Worm (Caenorhabditis elegans) whole organism, L1 larva: ENCODE measurements around the gene sri-29.
A peak's percentile ranks its signal among the peaks of the same experiment; 100 is the strongest.

ENCODE experiments used
- F16B12.6 ChIP-seq: fragments of 150-350 bp; optimal IDR thresholded peaks from 2 replicates; lab custom pipeline; 2014; ENCODE audit warnings: missing biosample characterization, missing genetic modification characterization
- Y116A8C.19 ChIP-seq: sonication (generic microtip); optimal IDR thresholded peaks from 2 replicates; lab custom pipeline; 2016; ENCODE audit warnings: missing compliant biosample characterization, missing genetic modification characterization, borderline replicate concordance
- alr-1 ChIP-seq: fragments of 200-800 bp; sonication (Bioruptor generic); optimal IDR thresholded peaks from 2 replicates; lab custom pipeline; 2018; ENCODE audit warnings: borderline replicate concordance, mild to moderate bottlenecking, missing genetic modification characterization, missing compliant biosample characterization
- aly-2 ChIP-seq: fragments of 150-350 bp; optimal IDR thresholded peaks from 2 replicates; lab custom pipeline; 2014; ENCODE audit warnings: missing biosample characterization, missing genetic modification characterization
- ama-1 ChIP-seq: fragments of 150-350 bp; optimal IDR thresholded peaks from 2 replicates; lab custom pipeline; 2014
- ceh-8 ChIP-seq: fragments of 200-800 bp; sonication (Bioruptor generic); optimal IDR thresholded peaks from 2 replicates; lab custom pipeline; 2018; ENCODE audit warnings: mild to moderate bottlenecking, missing genetic modification characterization, moderate library complexity, missing compliant biosample characterization
- ceh-88 ChIP-seq: fragments of 200-800 bp; sonication (Bioruptor generic); IDR thresholded peaks from 2 replicates; pipeline ENCODE4 v1.3.6; 2022; ENCODE audit warnings: missing genetic modification characterization, missing compliant biosample characterization
- ceh-90 ChIP-seq: sonication (generic microtip); optimal IDR thresholded peaks from 2 replicates; lab custom pipeline; 2016; ENCODE audit warnings: missing genetic modification characterization, missing compliant biosample characterization
- ces-1 ChIP-seq: fragments of 150-350 bp; optimal IDR thresholded peaks from 2 replicates; lab custom pipeline; 2014; ENCODE audit warnings: missing biosample characterization, missing genetic modification reagents, missing genetic modification characterization
- dpl-1 ChIP-seq, 3 experiments: fragments of 150-350 bp in 2 of 3; sonication (generic microtip) in 1 of 3; optimal IDR thresholded peaks; 2 replicates each; lab custom pipeline; 2014 to 2017; ENCODE audit warnings: missing biosample characterization in 3 of 3, missing genetic modification characterization in 3 of 3, missing genetic modification reagents in 3 of 3
- dsc-1 ChIP-seq: sonication (generic microtip); optimal IDR thresholded peaks from 2 replicates; lab custom pipeline; 2016; ENCODE audit warnings: mild to moderate bottlenecking, missing genetic modification characterization, missing compliant biosample characterization
- efl-1 ChIP-seq, 4 experiments: fragments of 150-350 bp; optimal IDR thresholded peaks in 3 of 4; peaks in 1 of 4; 1 replicate in 1 of 4; 2 replicates in 3 of 4; lab custom pipeline; 2014; ENCODE audit warnings: missing biosample characterization in 2 of 4, missing genetic modification characterization in 2 of 4, missing genetic modification reagents in 2 of 4
- efl-3 ChIP-seq: fragments of 200-800 bp; sonication (Bioruptor generic); optimal IDR thresholded peaks from 2 replicates; lab custom pipeline; 2018; ENCODE audit warnings: mild to moderate bottlenecking, missing genetic modification characterization, missing compliant biosample characterization
- ets-5 ChIP-seq: fragments of 200-800 bp; sonication (Bioruptor generic); IDR thresholded peaks from 2 replicates; pipeline ENCODE4 v1.3.6; 2022; ENCODE audit warnings: missing genetic modification characterization, missing compliant biosample characterization
- isw-1 ChIP-seq: fragments of 200-800 bp; sonication (Bioruptor generic); IDR thresholded peaks from 2 replicates; pipeline ENCODE4 v1.3.6; 2022; ENCODE audit warnings: missing genetic modification characterization, missing compliant biosample characterization
- lin-13 ChIP-seq: fragments of 150-350 bp; optimal IDR thresholded peaks from 2 replicates; lab custom pipeline; 2014; ENCODE audit warnings: missing biosample characterization, missing genetic modification reagents, missing genetic modification characterization
- lin-14 ChIP-seq: fragments of 200-800 bp; sonication (Bioruptor generic); optimal IDR thresholded peaks from 2 replicates; lab custom pipeline; 2018; ENCODE audit warnings: mild to moderate bottlenecking, missing genetic modification characterization, moderate library complexity, missing compliant biosample characterization
- lin-35 ChIP-seq, 2 experiments: fragments of 150-350 bp; optimal IDR thresholded peaks; 2 replicates each; lab custom pipeline; 2014; ENCODE audit warnings: missing biosample characterization in 2 of 2, missing genetic modification characterization in 2 of 2, missing genetic modification reagents in 2 of 2
- lsy-2 ChIP-seq, 2 experiments: fragments of 150-350 bp; optimal IDR thresholded peaks; 2 replicates each; lab custom pipeline; 2014; ENCODE audit warnings: missing biosample characterization in 2 of 2, missing genetic modification characterization in 2 of 2
- mef-2 ChIP-seq: fragments of 150-350 bp; optimal IDR thresholded peaks from 2 replicates; lab custom pipeline; 2014; ENCODE audit warnings: missing biosample characterization, missing genetic modification characterization
- nhr-12 ChIP-seq: sonication (generic microtip); optimal IDR thresholded peaks from 2 replicates; lab custom pipeline; 2017; ENCODE audit warnings: missing biosample characterization, missing genetic modification characterization
- nhr-28 ChIP-seq: fragments of 150-350 bp; optimal IDR thresholded peaks from 2 replicates; lab custom pipeline; 2014; ENCODE audit warnings: missing biosample characterization, missing genetic modification characterization
- nhr-47 ChIP-seq: sonication (generic microtip); optimal IDR thresholded peaks from 2 replicates; lab custom pipeline; 2016; ENCODE audit warnings: mild to moderate bottlenecking, missing genetic modification characterization, moderate library complexity, missing compliant biosample characterization
- nhr-76 ChIP-seq: sonication (generic microtip); optimal IDR thresholded peaks from 2 replicates; lab custom pipeline; 2017; ENCODE audit warnings: missing biosample characterization, missing genetic modification characterization
- nhr-85 ChIP-seq: sonication (generic microtip); peaks from one replicate; lab custom pipeline; 2016; ENCODE audit warnings: missing genetic modification characterization, inconsistent platforms, missing compliant biosample characterization
- nhr-90 ChIP-seq: sonication (generic microtip); optimal IDR thresholded peaks from 2 replicates; lab custom pipeline; 2016; ENCODE audit warnings: mild to moderate bottlenecking, missing genetic modification characterization, missing compliant biosample characterization; ENCODE audit not compliant: poor library complexity
- pax-3 ChIP-seq: fragments of 200-800 bp; sonication (Bioruptor generic); optimal IDR thresholded peaks from 2 replicates; lab custom pipeline; 2018; ENCODE audit warnings: mild to moderate bottlenecking, missing genetic modification characterization, moderate library complexity, missing compliant biosample characterization
- rnt-1 ChIP-seq: sonication (generic microtip); optimal IDR thresholded peaks from 2 replicates; lab custom pipeline; 2016; ENCODE audit warnings: mild to moderate bottlenecking, missing genetic modification characterization, moderate library complexity, missing compliant biosample characterization
- snu-23 ChIP-seq: sonication (generic microtip); optimal IDR thresholded peaks from 2 replicates; lab custom pipeline; 2016; ENCODE audit warnings: missing genetic modification characterization, missing compliant biosample characterization
- sup-37 ChIP-seq: fragments of 200-800 bp; sonication (Bioruptor generic); optimal IDR thresholded peaks from 2 replicates; lab custom pipeline; 2018; ENCODE audit warnings: mild to moderate bottlenecking, missing genetic modification characterization, missing compliant biosample characterization
- swsn-7 ChIP-seq: sonication (generic microtip); optimal IDR thresholded peaks from 2 replicates; lab custom pipeline; 2016; ENCODE audit warnings: missing genetic modification characterization, missing compliant biosample characterization
- tbx-2 ChIP-seq: sonication (generic microtip); optimal IDR thresholded peaks from 2 replicates; lab custom pipeline; 2016; ENCODE audit warnings: missing genetic modification characterization, missing compliant biosample characterization
- unc-30 ChIP-seq: sonication (generic microtip); optimal IDR thresholded peaks from 2 replicates; lab custom pipeline; 2017; ENCODE audit warnings: missing biosample characterization, missing genetic modification characterization
- unc-62 ChIP-seq: fragments of 150-350 bp; optimal IDR thresholded peaks from 2 replicates; lab custom pipeline; 2014; ENCODE audit warnings: missing biosample characterization, missing genetic modification reagents, missing genetic modification characterization
- unc-86 ChIP-seq: sonication (generic microtip); optimal IDR thresholded peaks from 2 replicates; lab custom pipeline; 2016; ENCODE audit warnings: missing genetic modification characterization, missing compliant biosample characterization
- unc-98 ChIP-seq: fragments of 200-800 bp; sonication (Bioruptor generic); IDR thresholded peaks from 2 replicates; pipeline ENCODE4 v1.3.6; 2022; ENCODE audit warnings: missing genetic modification characterization, missing compliant biosample characterization
- vab-15 ChIP-seq: sonication (generic microtip); optimal IDR thresholded peaks from 2 replicates; lab custom pipeline; 2017; ENCODE audit warnings: missing genotype, mild to moderate bottlenecking, missing genetic modification characterization, missing compliant biosample characterization
- xbp-1 ChIP-seq: sonication (generic microtip); optimal IDR thresholded peaks from 2 replicates; lab custom pipeline; 2016; ENCODE audit warnings: missing genetic modification characterization, missing compliant biosample characterization
- zag-1 ChIP-seq: fragments of 150-350 bp; optimal IDR thresholded peaks from 2 replicates; lab custom pipeline; 2014; ENCODE audit warnings: missing biosample characterization, missing genetic modification characterization
- zip-4 ChIP-seq: fragments of 200-800 bp; sonication (Bioruptor generic); optimal IDR thresholded peaks from 2 replicates; lab custom pipeline; 2018; ENCODE audit warnings: mild to moderate bottlenecking, missing genetic modification characterization, moderate library complexity, missing compliant biosample characterization

sri-29 gene

ce11 chrII:3064631-3065030 is 20.5 kb downstream of the sri-29 start:
- TF ChIP-seq ceh-90 (tag; lab: Kevin White, UChicago) (no peak), Y116A8C.19 (no peak), lin-35 (GFP tag; optimal IDR thresholded peaks at IDR 0.05; lab: Kevin White, UChicago) (no peak), nhr-90 (no peak), ceh-8 (no peak), tbx-2 (tag; lab: Kevin White, UChicago) (no peak), rnt-1 (no peak), ama-1 (no peak), lin-14 (no peak), snu-23 (GFP tag; lab: Kevin White, UChicago) (no peak), lin-13 (no peak), ceh-88 (no peak), nhr-47 (tag; lab: Kevin White, UChicago) (no peak), mef-2 (tag; lab: Kevin White, UChicago) (no peak), nhr-12 (no peak), unc-30 (tag; lab: Kevin White, UChicago) (no peak)

- no peak for TF ChIP-seq efl-1 (optimal IDR thresholded peaks at IDR 0.05; lab: Kevin White, UChicago)
- TF ChIP-seq efl-1 (GFP tag; optimal IDR thresholded peaks at IDR 0.05 in 1 of 2; lab: Kevin White, UChicago): peak in 1 of 2 experiments; percentile 90
- peak; percentile 35 for TF ChIP-seq nhr-85 (tag; lab: Kevin White, UChicago)
- TF ChIP-seq lsy-2 (tag; optimal IDR thresholded peaks at IDR 0.05; lab: Kevin White, UChicago): no peak
- no peak for TF ChIP-seq Y116A8C.19
- no peak for TF ChIP-seq unc-98 (GFP tag; lab: Robert Waterston, UW)
Measured at ce11 chrII:3065086-3065485, 21.0 kb downstream of the sri-29 start.

- TF ChIP-seq pax-3: no peak
- no peak for TF ChIP-seq rnt-1
- TF ChIP-seq ceh-8: no peak
- TF ChIP-seq zag-1 (tag; lab: Kevin White, UChicago): no peak
- TF ChIP-seq swsn-7: no peak
- TF ChIP-seq nhr-47 (tag; lab: Kevin White, UChicago): no peak
- no peak for TF ChIP-seq xbp-1 (tag; lab: Kevin White, UChicago)
Measured at ce11 chrII:3066401-3066800, 22.3 kb downstream of the sri-29 start.

ce11 chrII:3067447-3067846 is 23.3 kb downstream of the sri-29 start:
- no peak for TF ChIP-seq alr-1 (tag; lab: Kevin White, UChicago)
- no peak for TF ChIP-seq lin-35 (GFP tag; optimal IDR thresholded peaks at IDR 0.05; lab: Kevin White, UChicago)
- no peak for TF ChIP-seq lsy-2 (tag; optimal IDR thresholded peaks at IDR 0.05; lab: Kevin White, UChicago)
- TF ChIP-seq dsc-1 (tag; lab: Kevin White, UChicago): no peak
- TF ChIP-seq, all 84 proteins: peak for 0

- TF ChIP-seq lin-35 (GFP tag; optimal IDR thresholded peaks at IDR 0.05; lab: Kevin White, UChicago) (no peak), xbp-1 (tag; lab: Kevin White, UChicago) (no peak), ces-1 (GFP tag; lab: Kevin White, UChicago) (no peak), nhr-76 (tag; lab: Kevin White, UChicago) (no peak), F16B12.6 (tag; lab: Kevin White, UChicago) (no peak), alr-1 (tag; lab: Kevin White, UChicago) (no peak), aly-2 (no peak), unc-86 (tag; lab: Kevin White, UChicago) (no peak), unc-98 (GFP tag; lab: Robert Waterston, UW) (no peak), zip-4 (GFP tag; lab: Kevin White, UChicago) (no peak), dpl-1 (GFP tag; optimal IDR thresholded peaks at IDR 0.05; lab: Kevin White, UChicago) (no peak), nhr-28 (tag; lab: Kevin White, UChicago) (no peak), efl-3 (GFP tag; lab: Kevin White, UChicago) (no peak), ets-5 (GFP tag; lab: Robert Waterston, UW) (no peak), sup-37 (GFP tag; lab: Kevin White, UChicago) (no peak), isw-1 (GFP tag; lab: Robert Waterston, UW) (no peak), vab-15 (tag; lab: Kevin White, UChicago) (no peak), unc-62 (no peak)
Measured at ce11 chrII:3067896-3068295, 23.8 kb downstream of the sri-29 start.
